Fruit fly (Drosophila melanogaster) whole organism, embryonic: ENCODE measurements around the gene stops.

Experiments
- CG10147 ChIP-seq: fragments of 200-800 bp; sonication (Bioruptor generic); optimal IDR thresholded peaks from 2 replicates; lab custom pipeline; 2019; ENCODE audit warnings: missing biosample characterization, mild to moderate bottlenecking, missing genetic modification characterization, moderate library complexity
- CG10654 ChIP-seq: fragments of 200-800 bp; sonication (Bioruptor generic); optimal IDR thresholded peaks from 2 replicates; lab custom pipeline; 2016; ENCODE audit warnings: missing biosample characterization, missing genetic modification characterization
- CG11456 ChIP-seq: fragments of 200-800 bp; sonication (Bioruptor generic); IDR thresholded peaks from 3 replicates; pipeline ENCODE4 v1.3.6; 2022; ENCODE audit warnings: missing biosample characterization, missing genetic modification characterization
- CG12236 ChIP-seq: fragments of 200-800 bp; sonication (Bioruptor generic); optimal IDR thresholded peaks from 2 replicates; lab custom pipeline; 2016; ENCODE audit warnings: missing biosample characterization, missing genetic modification characterization
- CG13894 ChIP-seq: fragments of 200-800 bp; sonication (Bioruptor generic); optimal IDR thresholded peaks from 3 replicates; lab custom pipeline; 2018; ENCODE audit warnings: missing biosample characterization, mild to moderate bottlenecking, missing genetic modification characterization, moderate library complexity
- CG15514 ChIP-seq: fragments of 200-800 bp; sonication (Bioruptor generic); optimal IDR thresholded peaks from 3 replicates; lab custom pipeline; 2017; ENCODE audit warnings: missing biosample characterization, missing genetic modification characterization, mild to moderate bottlenecking, moderate library complexity, missing genetic modification reagents
- CG15601 ChIP-seq: fragments of 200-800 bp; sonication (Bioruptor generic); optimal IDR thresholded peaks from 3 replicates; lab custom pipeline; 2019; ENCODE audit warnings: missing biosample characterization, mild to moderate bottlenecking, missing genetic modification characterization, moderate library complexity
- CG15696 ChIP-seq: fragments of 200-800 bp; sonication (Bioruptor generic); optimal IDR thresholded peaks from 2 replicates; lab custom pipeline; 2019; ENCODE audit warnings: missing biosample characterization, mild to moderate bottlenecking, missing genetic modification characterization, moderate library complexity
- CG1603 ChIP-seq: fragments of 200-800 bp; sonication (Bioruptor generic); optimal IDR thresholded peaks from 2 replicates; lab custom pipeline; 2019; ENCODE audit warnings: missing biosample characterization, mild to moderate bottlenecking, missing genetic modification characterization, moderate library complexity
- CG17361 ChIP-seq: fragments of 200-800 bp; sonication (Bioruptor generic); IDR thresholded peaks from 3 replicates; pipeline ENCODE4 v1.3.6; 2022; ENCODE audit warnings: missing biosample characterization, missing genetic modification characterization
- CG2678 ChIP-seq: fragments of 200-800 bp; sonication (Bioruptor generic); optimal IDR thresholded peaks from 3 replicates; lab custom pipeline; 2019; ENCODE audit warnings: missing biosample characterization, mild to moderate bottlenecking, missing genetic modification characterization, moderate library complexity
- CG32767 ChIP-seq: fragments of 200-800 bp; sonication (Bioruptor generic); IDR thresholded peaks from 2 replicates; pipeline ENCODE4 v1.3.6; 2022; ENCODE audit warnings: missing biosample characterization, missing genetic modification characterization
- CG3281 ChIP-seq: fragments of 200-800 bp; sonication (Bioruptor generic); optimal IDR thresholded peaks from 3 replicates; lab custom pipeline; 2017; ENCODE audit warnings: missing biosample characterization, mild to moderate bottlenecking, missing genetic modification characterization
- CG34224 ChIP-seq: fragments of 200-800 bp; sonication (Bioruptor generic); IDR thresholded peaks from 3 replicates; pipeline ENCODE4 v1.3.6; 2022; ENCODE audit warnings: missing biosample characterization, missing genetic modification characterization; ENCODE audit not compliant: partially characterized antibody
- CG6683 ChIP-seq: fragments of 200-800 bp; sonication (Bioruptor generic); optimal IDR thresholded peaks from 2 replicates; lab custom pipeline; 2017; ENCODE audit warnings: missing biosample characterization, mild to moderate bottlenecking, missing genetic modification characterization, missing genetic modification reagents
- CG8089 ChIP-seq: fragments of 200-800 bp; sonication (Bioruptor generic); optimal IDR thresholded peaks from 3 replicates; lab custom pipeline; 2016; ENCODE audit warnings: missing biosample characterization, missing genetic modification characterization
- CG8478 ChIP-seq: fragments of >200 bp; optimal IDR thresholded peaks from 2 replicates; lab custom pipeline; 2018
- CG8765 ChIP-seq: fragments of 200-800 bp; sonication (Bioruptor generic); IDR thresholded peaks from 2 replicates; pipeline ENCODE4 v1.3.6; 2022; ENCODE audit warnings: missing biosample characterization, missing genetic modification characterization
- CG8924 ChIP-seq: fragments of 200-800 bp; optimal IDR thresholded peaks from 3 replicates; lab custom pipeline; 2019; ENCODE audit warnings: missing biosample characterization, mild to moderate bottlenecking, missing genetic modification characterization, moderate library complexity
- CG9215 ChIP-seq: fragments of 200-800 bp; sonication (Bioruptor generic); IDR thresholded peaks from 2 replicates; pipeline ENCODE4 v1.3.6; 2022; ENCODE audit warnings: missing biosample characterization, missing genetic modification characterization
- CG9609 ChIP-seq: fragments of 200-800 bp; sonication (Bioruptor generic); optimal IDR thresholded peaks from 3 replicates; lab custom pipeline; 2016; ENCODE audit warnings: missing biosample characterization, missing genetic modification characterization
- Chrac-16 ChIP-seq: fragments of 200-800 bp; sonication (Bioruptor generic); optimal IDR thresholded peaks from 3 replicates; lab custom pipeline; 2016; ENCODE audit warnings: missing biosample characterization, missing genetic modification characterization
- CkIIα-i1 ChIP-seq: fragments of 200-800 bp; sonication (Bioruptor generic); IDR thresholded peaks from 2 replicates; pipeline ENCODE4 v1.3.6; 2022; ENCODE audit warnings: missing biosample characterization, missing genetic modification characterization
- Drgx ChIP-seq: fragments of 200-800 bp; sonication (Bioruptor generic); IDR thresholded peaks from 2 replicates; pipeline ENCODE4 v1.3.6; 2022; ENCODE audit warnings: missing biosample characterization, missing genetic modification characterization
- E2f2 ChIP-seq: fragments of 200-800 bp; sonication (Bioruptor generic); IDR thresholded peaks from 2 replicates; pipeline ENCODE4 v1.3.6; 2022; ENCODE audit warnings: missing biosample characterization, missing genetic modification characterization
- Meics ChIP-seq: fragments of 200-800 bp; sonication (Bioruptor generic); optimal IDR thresholded peaks from 2 replicates; lab custom pipeline; 2017; ENCODE audit warnings: missing biosample characterization, mild to moderate bottlenecking, missing genetic modification characterization
- Mrtf ChIP-seq: fragments of 200-800 bp; sonication (Bioruptor generic); IDR thresholded peaks from 3 replicates; pipeline ENCODE4 v1.3.6; 2022; ENCODE audit warnings: missing biosample characterization, missing genetic modification characterization
- Nf-YB ChIP-seq: fragments of 200-800 bp; sonication (Bioruptor generic); optimal IDR thresholded peaks from 3 replicates; lab custom pipeline; 2019; ENCODE audit warnings: missing biosample characterization, mild to moderate bottlenecking, missing genetic modification characterization, moderate library complexity
- Opbp ChIP-seq: fragments of 200-800 bp; sonication (Bioruptor generic); IDR thresholded peaks from 3 replicates; pipeline ENCODE4 v1.3.6; 2022; ENCODE audit warnings: missing biosample characterization, missing genetic modification characterization; ENCODE audit not compliant: partially characterized antibody
- Optix ChIP-seq: fragments of 200-800 bp; sonication (Bioruptor generic); IDR thresholded peaks from 3 replicates; pipeline ENCODE4 v1.3.6; 2022; ENCODE audit warnings: missing biosample characterization, missing genetic modification characterization
- al ChIP-seq: fragments of 200-800 bp; sonication (Bioruptor generic); IDR thresholded peaks from 2 replicates; pipeline ENCODE4 v1.3.6; 2022; ENCODE audit warnings: missing biosample characterization, missing genetic modification characterization
- ara ChIP-seq: fragments of 200-800 bp; sonication (Bioruptor generic); IDR thresholded peaks from 2 replicates; pipeline ENCODE4 v1.3.6; 2022; ENCODE audit warnings: missing biosample characterization, missing genetic modification characterization
- cas ChIP-seq: fragments of 200-800 bp; sonication (Bioruptor generic); IDR thresholded peaks from 2 replicates; pipeline ENCODE4 v1.3.6; 2022; ENCODE audit warnings: missing biosample characterization, missing genetic modification characterization
- caup ChIP-seq: fragments of 200-800 bp; sonication (Bioruptor generic); optimal IDR thresholded peaks from 3 replicates; lab custom pipeline; 2017; ENCODE audit warnings: missing biosample characterization, mild to moderate bottlenecking, missing genetic modification characterization, moderate library complexity; ENCODE audit not compliant: severe bottlenecking
- dmrt11E ChIP-seq: fragments of 200-800 bp; sonication (Bioruptor generic); optimal IDR thresholded peaks from 3 replicates; lab custom pipeline; 2018; ENCODE audit warnings: missing biosample characterization, mild to moderate bottlenecking, missing genetic modification characterization, moderate library complexity
- eve ChIP-seq, 2 experiments: fragments of >200 bp; optimal IDR thresholded peaks; 2 replicates each; lab custom pipeline; 2017; ENCODE audit warnings: missing biosample characterization in 2 of 2, missing genetic modification characterization in 2 of 2
- gcm ChIP-seq: fragments of 200-800 bp; sonication (Bioruptor generic); optimal IDR thresholded peaks from 2 replicates; lab custom pipeline; 2019; ENCODE audit warnings: missing biosample characterization, mild to moderate bottlenecking, missing genetic modification characterization, moderate library complexity
- grau ChIP-seq: fragments of 200-800 bp; optimal IDR thresholded peaks from 3 replicates; lab custom pipeline; 2019; ENCODE audit warnings: missing biosample characterization, mild to moderate bottlenecking, missing genetic modification characterization, moderate library complexity
- grn ChIP-seq: fragments of 200-800 bp; sonication (Bioruptor generic); optimal IDR thresholded peaks from 3 replicates; lab custom pipeline; 2017; ENCODE audit warnings: missing biosample characterization, missing genetic modification characterization
- hbn ChIP-seq: fragments of 200-800 bp; sonication (Bioruptor generic); IDR thresholded peaks from 2 replicates; pipeline ENCODE4 v1.3.6; 2022; ENCODE audit warnings: missing biosample characterization, missing genetic modification characterization; ENCODE audit not compliant: partially characterized antibody
- lbe ChIP-seq: fragments of 200-800 bp; sonication (Bioruptor generic); optimal IDR thresholded peaks from 2 replicates; lab custom pipeline; 2016; ENCODE audit warnings: missing biosample characterization, mild to moderate bottlenecking, missing genetic modification characterization
- peb ChIP-seq: fragments of 200-800 bp; sonication (Bioruptor generic); IDR thresholded peaks from 2 replicates; pipeline ENCODE4 v1.3.6; 2022; ENCODE audit warnings: missing biosample characterization, missing genetic modification characterization
- phol ChIP-seq: fragments of 200-800 bp; sonication (Bioruptor generic); optimal IDR thresholded peaks from 3 replicates; lab custom pipeline; 2018; ENCODE audit warnings: missing biosample characterization, mild to moderate bottlenecking, missing genetic modification characterization, moderate library complexity
- prd ChIP-seq, 3 experiments: fragments of >200 bp in 2 of 3; fragments of 200-800 bp in 1 of 3; sonication (Bioruptor generic) in 1 of 3; optimal IDR thresholded peaks in 2 of 3; IDR thresholded peaks in 1 of 3; 2 replicates in 2 of 3; 3 replicates in 1 of 3; pipeline versions ENCODE4 v1.3.6 to Lab custom; 2017 to 2022; ENCODE audit warnings: missing biosample characterization in 1 of 3, missing genetic modification characterization in 1 of 3
- run ChIP-seq: fragments of 200-800 bp; sonication (Bioruptor generic); optimal IDR thresholded peaks from 3 replicates; lab custom pipeline; 2018; ENCODE audit warnings: missing biosample characterization, mild to moderate bottlenecking, missing genetic modification characterization
- sd ChIP-seq: fragments of 200-800 bp; sonication (Bioruptor generic); optimal IDR thresholded peaks from 3 replicates; lab custom pipeline; 2018; ENCODE audit warnings: missing biosample characterization, mild to moderate bottlenecking, missing genetic modification characterization, moderate library complexity
- sug ChIP-seq: fragments of 200-800 bp; optimal IDR thresholded peaks from 2 replicates; lab custom pipeline; 2019; ENCODE audit warnings: missing biosample characterization, mild to moderate bottlenecking, missing genetic modification characterization, moderate library complexity
- tin ChIP-seq: fragments of 200-800 bp; sonication (Bioruptor generic); optimal IDR thresholded peaks from 3 replicates; lab custom pipeline; 2016; ENCODE audit warnings: missing biosample characterization, missing genetic modification characterization
- vfl ChIP-seq: fragments of 200-800 bp; sonication (Bioruptor generic); optimal IDR thresholded peaks from 2 replicates; lab custom pipeline; 2016; ENCODE audit warnings: missing biosample characterization, missing genetic modification characterization
- vvl ChIP-seq: fragments of 200-800 bp; sonication (Bioruptor generic); IDR thresholded peaks from 2 replicates; pipeline ENCODE4 v1.3.6; 2022; ENCODE audit warnings: missing biosample characterization, missing genetic modification characterization
- zfh1 ChIP-seq: fragments of 200-800 bp; sonication (Bioruptor generic); IDR thresholded peaks from 3 replicates; pipeline ENCODE4 v1.3.6; 2022; ENCODE audit warnings: missing biosample characterization, missing genetic modification characterization

stops gene

DNA sequence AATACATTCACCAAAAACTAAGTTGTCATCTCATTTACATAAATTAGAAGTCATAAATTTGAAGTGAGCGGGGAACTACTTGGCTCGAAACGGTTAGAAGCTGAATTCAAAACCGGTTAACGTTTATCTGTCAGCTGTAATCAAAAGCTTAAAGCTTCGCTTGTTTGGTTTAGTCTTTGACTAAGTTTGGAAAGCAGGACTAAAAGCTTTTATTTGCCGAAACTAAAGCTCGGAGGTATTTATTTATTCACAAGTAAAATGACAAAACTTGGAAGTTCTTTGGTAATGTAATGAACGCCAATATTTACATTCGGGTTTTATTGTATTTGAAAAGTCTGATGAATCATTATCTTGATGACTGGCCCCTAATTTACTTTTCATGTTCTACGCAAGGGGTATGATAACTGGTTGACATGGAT lies 41.5 kb downstream of the stops start (continued):
- TF ChIP-seq CG2678 (tag; lab: Kevin White, UChicago): peak; percentile 17
- peak; percentile 24 for TF ChIP-seq CG1603 (tag; lab: Kevin White, UChicago)
- no peak for TF ChIP-seq CG15696 (tag; lab: Kevin White, UChicago)
- no peak for TF ChIP-seq peb (GFP tag; lab: Robert Waterston, UW)
- TF ChIP-seq CG11456: no peak
- TF ChIP-seq al (GFP tag; lab: Robert Waterston, UW): no peak
- TF ChIP-seq CG6683 (GFP tag; lab: Kevin White, UChicago): no peak
- no peak for TF ChIP-seq CG9215 (GFP tag; lab: Robert Waterston, UW)
- no peak for TF ChIP-seq phol (tag; lab: Kevin White, UChicago)
- no peak for TF ChIP-seq prd (optimal IDR thresholded peaks at IDR 0.05; lab: Kevin White, UChicago)
- TF ChIP-seq prd (GFP tag; IDR thresholded peaks at IDR 0.05; lab: Robert Waterston, UW): no peak
- no peak for TF ChIP-seq CG8089 (GFP tag; lab: Kevin White, UChicago)
- TF ChIP-seq CG17361 (GFP tag; lab: Robert Waterston, UW): no peak
- no peak for TF ChIP-seq CG8924 (tag; lab: Kevin White, UChicago)
- no peak for TF ChIP-seq Mrtf (GFP tag; lab: Robert Waterston, UW)
- no peak for TF ChIP-seq Nf-YB (GFP tag; lab: Kevin White, UChicago)
- no peak for TF ChIP-seq gcm (GFP tag; lab: Kevin White, UChicago)
- TF ChIP-seq run (tag; lab: Kevin White, UChicago): no peak
- no peak for TF ChIP-seq CkIIα-i1 (GFP tag; lab: Robert Waterston, UW)
- peak; percentile 30 for TF ChIP-seq sd
- TF ChIP-seq Chrac-16: no peak
- no peak for TF ChIP-seq CG34224 (GFP tag; lab: Robert Waterston, UW)
- no peak for TF ChIP-seq lbe (GFP tag; lab: Kevin White, UChicago)
- TF ChIP-seq CG8765 (GFP tag; lab: Robert Waterston, UW): no peak
- no peak for TF ChIP-seq CG10654 (GFP tag; lab: Kevin White, UChicago)
- TF ChIP-seq Opbp (GFP tag; lab: Robert Waterston, UW): no peak
- no peak for TF ChIP-seq ara (GFP tag; lab: Robert Waterston, UW)
- TF ChIP-seq sug (tag; lab: Kevin White, UChicago): peak; percentile 55
- no peak for TF ChIP-seq tin
- no peak for TF ChIP-seq vfl (GFP tag; lab: Kevin White, UChicago)
- no peak for TF ChIP-seq cas (GFP tag; lab: Robert Waterston, UW)
- TF ChIP-seq vvl (GFP tag; lab: Robert Waterston, UW): peak; percentile 53; the same call in 1 of the 2 replicates
- no peak for TF ChIP-seq grau
- TF ChIP-seq Meics (GFP tag; lab: Kevin White, UChicago): no peak
- no peak for TF ChIP-seq CG8478
- no peak for TF ChIP-seq zfh1
- TF ChIP-seq E2f2 (GFP tag; lab: Robert Waterston, UW): peak; percentile 72
- TF ChIP-seq CG32767 (GFP tag; lab: Robert Waterston, UW): no peak
- TF ChIP-seq CG3281 (GFP tag; lab: Kevin White, UChicago): no peak
- peak; percentile 53 for TF ChIP-seq CG13894
- no peak for TF ChIP-seq eve (GFP tag; optimal IDR thresholded peaks at IDR 0.05; lab: Kevin White, UChicago)
- TF ChIP-seq CG15514 (GFP tag; lab: Kevin White, UChicago): peak; percentile 6
- TF ChIP-seq hbn: no peak
- no peak for TF ChIP-seq caup
- TF ChIP-seq CG10147 (GFP tag; lab: Kevin White, UChicago): peak; percentile 39
- no peak for TF ChIP-seq Drgx (GFP tag; lab: Robert Waterston, UW)
- no peak for TF ChIP-seq CG15601 (tag; lab: Kevin White, UChicago)
- TF ChIP-seq Optix (GFP tag; lab: Robert Waterston, UW): no peak
- no peak for TF ChIP-seq dmrt11E (tag; lab: Kevin White, UChicago)
- TF ChIP-seq CG12236: no peak
- TF ChIP-seq CG9609: no peak
- TF ChIP-seq grn (GFP tag; lab: Kevin White, UChicago): peak; percentile 88
